Fruit fly (Drosophila melanogaster) whole organism, embryonic: ENCODE measurements around the gene Dyrk2.
A peak's percentile ranks its signal among the peaks of the same experiment; 100 is the strongest.

Source experiments
- ATbp ChIP-seq: fragments of 200-800 bp; sonication (Bioruptor generic); optimal IDR thresholded peaks from 2 replicates; lab custom pipeline; 2017; ENCODE audit warnings: missing biosample characterization, mild to moderate bottlenecking, missing genetic modification characterization, missing genetic modification reagents
- Abd-B ChIP-seq: fragments of 200-800 bp; sonication (Bioruptor generic); optimal IDR thresholded peaks from 2 replicates; lab custom pipeline; 2018; ENCODE audit warnings: missing biosample characterization, mild to moderate bottlenecking, missing genetic modification characterization, moderate library complexity
- Blimp-1 ChIP-seq: fragments of 200-800 bp; sonication (Bioruptor generic); optimal IDR thresholded peaks from 3 replicates; lab custom pipeline; 2018; ENCODE audit warnings: missing biosample characterization, missing genetic modification characterization, mild to moderate bottlenecking, moderate library complexity, missing genetic modification reagents
- CG11456 ChIP-seq: fragments of 200-800 bp; sonication (Bioruptor generic); IDR thresholded peaks from 3 replicates; pipeline ENCODE4 v1.3.6; 2022; ENCODE audit warnings: missing biosample characterization, missing genetic modification characterization
- CG11560 ChIP-seq: fragments of 200-800 bp; sonication (Bioruptor generic); IDR thresholded peaks from 3 replicates; pipeline ENCODE4 v1.3.6; 2022; ENCODE audit warnings: missing biosample characterization, missing genetic modification characterization
- CG14014 ChIP-seq: fragments of 200-800 bp; sonication (Bioruptor generic); IDR thresholded peaks from 2 replicates; pipeline ENCODE4 v1.3.6; 2022; ENCODE audit warnings: missing biosample characterization, missing genetic modification characterization
- CG17568 ChIP-seq: fragments of 200-800 bp; sonication (Bioruptor generic); optimal IDR thresholded peaks from 2 replicates; lab custom pipeline; 2018; ENCODE audit warnings: missing biosample characterization, mild to moderate bottlenecking, missing genetic modification characterization, moderate library complexity
- CG18476 ChIP-seq: fragments of 200-800 bp; sonication (Bioruptor generic); optimal IDR thresholded peaks from 2 replicates; lab custom pipeline; 2016; ENCODE audit warnings: missing biosample characterization, mild to moderate bottlenecking, missing genetic modification characterization
- CG2889 ChIP-seq: fragments of 200-800 bp; sonication (Bioruptor generic); IDR thresholded peaks from 3 replicates; pipeline ENCODE4 v1.3.6; 2022; ENCODE audit warnings: missing biosample characterization, missing genetic modification characterization
- CG33557 ChIP-seq: fragments of 200-800 bp; sonication (Bioruptor generic); optimal IDR thresholded peaks from 2 replicates; lab custom pipeline; 2019; ENCODE audit warnings: missing biosample characterization, mild to moderate bottlenecking, missing genetic modification characterization, moderate library complexity
- CG9215 ChIP-seq: fragments of 200-800 bp; sonication (Bioruptor generic); IDR thresholded peaks from 2 replicates; pipeline ENCODE4 v1.3.6; 2022; ENCODE audit warnings: missing biosample characterization, missing genetic modification characterization
- CHES-1-like ChIP-seq: fragments of 200-800 bp; sonication (Bioruptor generic); optimal IDR thresholded peaks from 2 replicates; lab custom pipeline; 2016; ENCODE audit warnings: missing biosample characterization, missing genetic modification characterization
- H15 ChIP-seq: fragments of 200-800 bp; sonication (Bioruptor generic); IDR thresholded peaks from 3 replicates; pipeline ENCODE4 v1.3.6; 2022; ENCODE audit warnings: missing biosample characterization, missing genetic modification characterization
- HLH3B ChIP-seq: fragments of 200-800 bp; sonication (Bioruptor generic); IDR thresholded peaks from 2 replicates; pipeline ENCODE4 v1.3.6; 2022; ENCODE audit warnings: missing biosample characterization, missing genetic modification characterization
- Jarid2 ChIP-seq: fragments of 200-800 bp; sonication (Bioruptor generic); optimal IDR thresholded peaks from 3 replicates; lab custom pipeline; 2017; ENCODE audit warnings: mild to moderate bottlenecking, missing biosample characterization, missing genetic modification reagents, missing genetic modification characterization
- Lpt ChIP-seq: fragments of >200 bp; optimal IDR thresholded peaks from 2 replicates; lab custom pipeline; 2018; ENCODE audit warnings: missing biosample characterization, missing genetic modification characterization
- Med ChIP-seq: fragments of 200-800 bp; sonication (Bioruptor generic); peaks from one replicate; lab custom pipeline; 2016; ENCODE audit warnings: missing biosample characterization, missing genetic modification characterization, mild to moderate bottlenecking, inconsistent platforms, moderate library complexity
- Ravus ChIP-seq: fragments of 200-800 bp; sonication (Bioruptor generic); IDR thresholded peaks from 2 replicates; pipeline ENCODE4 v1.3.6; 2022; ENCODE audit warnings: missing biosample characterization, missing genetic modification characterization
- abd-A ChIP-seq: fragments of 200-800 bp; sonication (Bioruptor generic); optimal IDR thresholded peaks from 3 replicates; lab custom pipeline; 2019; ENCODE audit warnings: missing biosample characterization, mild to moderate bottlenecking, missing genetic modification characterization, moderate library complexity
- ap ChIP-seq: fragments of 200-800 bp; sonication (Bioruptor generic); IDR thresholded peaks from 2 replicates; pipeline ENCODE4 v1.3.6; 2022; ENCODE audit warnings: missing biosample characterization, missing genetic modification characterization
- cg ChIP-seq: fragments of 200-800 bp; sonication (Bioruptor generic); optimal IDR thresholded peaks from 3 replicates; lab custom pipeline; 2019; ENCODE audit warnings: missing biosample characterization, mild to moderate bottlenecking, missing genetic modification characterization, moderate library complexity
- crol ChIP-seq: fragments of 200-800 bp; sonication (Bioruptor generic); IDR thresholded peaks from 2 replicates; pipeline ENCODE4 v1.3.6; 2022; ENCODE audit warnings: missing biosample characterization, missing genetic modification characterization
- crp ChIP-seq, 2 experiments: fragments of 200-800 bp; sonication (Bioruptor generic); optimal IDR thresholded peaks; 2 replicates in 1 of 2; 3 replicates in 1 of 2; lab custom pipeline; 2017; ENCODE audit warnings: missing biosample characterization in 2 of 2, missing genetic modification characterization in 2 of 2, mild to moderate bottlenecking in 1 of 2, moderate library complexity in 1 of 2
- esg ChIP-seq: fragments of 200-800 bp; sonication (Bioruptor generic); conservative IDR thresholded peaks from 2 replicates; pipeline ENCODE4 v1.3.6; 2022; ENCODE audit warnings: missing biosample characterization, missing genetic modification characterization
- gfzf ChIP-seq: fragments of 200-800 bp; sonication (Bioruptor generic); optimal IDR thresholded peaks from 2 replicates; lab custom pipeline; 2016; ENCODE audit warnings: missing biosample characterization, mild to moderate bottlenecking, missing genetic modification characterization, moderate library complexity
- ind ChIP-seq: fragments of 200-800 bp; sonication (Bioruptor generic); optimal IDR thresholded peaks from 3 replicates; lab custom pipeline; 2016; ENCODE audit warnings: missing biosample characterization, missing genetic modification characterization
- nom ChIP-seq: fragments of 200-800 bp; sonication (Bioruptor generic); optimal IDR thresholded peaks from 2 replicates; lab custom pipeline; 2017; ENCODE audit warnings: missing biosample characterization, missing genetic modification characterization, mild to moderate bottlenecking, moderate library complexity, missing genetic modification reagents
- pros ChIP-seq: fragments of 200-800 bp; sonication (Bioruptor generic); optimal IDR thresholded peaks from 3 replicates; lab custom pipeline; 2019; ENCODE audit warnings: missing biosample characterization, mild to moderate bottlenecking, missing genetic modification characterization, moderate library complexity
- psq ChIP-seq: fragments of 200-800 bp; sonication (Bioruptor generic); optimal IDR thresholded peaks from 2 replicates; lab custom pipeline; 2017; ENCODE audit warnings: missing biosample characterization, missing genetic modification characterization
- schlank ChIP-seq: fragments of 200-800 bp; sonication (Bioruptor generic); optimal IDR thresholded peaks from 2 replicates; lab custom pipeline; 2018; ENCODE audit warnings: missing biosample characterization, mild to moderate bottlenecking, missing genetic modification characterization
- sisA ChIP-seq: fragments of 200-800 bp; sonication (Bioruptor generic); IDR thresholded peaks from 2 replicates; pipeline ENCODE4 v1.3.6; 2022; ENCODE audit warnings: missing biosample characterization, missing genetic modification characterization
- tin ChIP-seq: fragments of 200-800 bp; sonication (Bioruptor generic); optimal IDR thresholded peaks from 3 replicates; lab custom pipeline; 2016; ENCODE audit warnings: missing biosample characterization, missing genetic modification characterization
- tna ChIP-seq: fragments of 200-800 bp; sonication (Bioruptor generic); IDR thresholded peaks from 2 replicates; pipeline ENCODE4 v1.3.6; 2022; ENCODE audit warnings: missing biosample characterization, missing genetic modification characterization; ENCODE audit not compliant: partially characterized antibody

Dyrk2 gene

DNA sequence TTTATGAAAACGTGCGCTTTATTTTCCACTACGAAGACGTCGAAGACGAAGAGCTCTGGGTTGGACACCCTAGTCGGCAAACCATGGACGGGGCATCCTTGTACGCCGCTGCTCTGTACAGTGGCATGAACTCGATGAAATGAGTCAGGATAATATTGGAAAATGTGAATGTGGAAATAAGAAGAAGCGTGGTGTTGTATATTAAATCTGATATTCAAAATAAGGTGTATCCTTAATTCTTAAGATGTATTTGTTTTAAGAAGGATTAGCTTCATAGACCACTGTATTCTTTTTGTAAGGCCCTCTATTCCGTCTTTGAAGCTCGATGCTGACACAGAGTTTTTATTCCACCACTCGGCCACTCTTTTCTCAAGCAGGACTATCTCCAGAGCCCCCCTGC, 92.7 kb downstream of the Dyrk2 start (continued):
- TF ChIP-seq abd-A: no peak
- TF ChIP-seq CG9215 (GFP tag; lab: Robert Waterston, UW): no peak
- TF ChIP-seq gfzf (GFP tag; lab: Kevin White, UChicago): no peak
- no peak for TF ChIP-seq CG11456
- TF ChIP-seq Ravus (GFP tag; lab: Robert Waterston, UW): no peak
- no peak for TF ChIP-seq tna
- peak; percentile 65; the same call in 1 of the 2 replicates for TF ChIP-seq CG14014 (GFP tag; lab: Robert Waterston, UW)
- TF ChIP-seq Blimp-1: no peak
- no peak for TF ChIP-seq psq (GFP tag; lab: Kevin White, UChicago)

- TF ChIP-seq schlank (tag; lab: Kevin White, UChicago) (no peak), ATbp (GFP tag; lab: Kevin White, UChicago) (no peak), cg (GFP tag; lab: Kevin White, UChicago) (peak; percentile 6), crp (GFP tag; optimal IDR thresholded peaks at IDR 0.05; lab: Kevin White, UChicago) (no peak), Abd-B (GFP tag; lab: Kevin White, UChicago) (no peak), tin (GFP tag; lab: Kevin White, UChicago) (no peak), crol (0 out of 2 replicates have a peak, but pooled peaks have one; percentile 30), sisA (GFP tag; lab: Robert Waterston, UW) (no peak), nom (no peak), abd-A (peak; percentile 55), CG33557 (GFP tag; lab: Kevin White, UChicago) (no peak), esg (GFP tag; lab: Robert Waterston, UW) (no peak), Jarid2 (GFP tag; lab: Kevin White, UChicago) (no peak), CG11456 (peak; percentile 2; the same call in 1 of the 3 replicates), HLH3B (no peak), CG18476 (GFP tag; lab: Kevin White, UChicago) (no peak), pros (GFP tag; lab: Kevin White, UChicago) (peak; percentile 87), Med (GFP tag; lab: Kevin White, UChicago) (peak; percentile 36), CG17568 (GFP tag; lab: Kevin White, UChicago) (no peak), ind (GFP tag; lab: Kevin White, UChicago) (no peak), H15 (no peak), CG2889 (GFP tag; lab: Robert Waterston, UW) (0 out of 3 replicates have a peak, but pooled peaks have one; percentile 20), ap (no peak), CHES-1-like (no peak), CG11560 (tag; lab: Robert Waterston, UW) (no peak), Lpt (GFP tag; lab: Kevin White, UChicago) (no peak)
Measured at dm6 chr2L:14136197-14136596, 97.7 kb downstream of the Dyrk2 start.
